Worm (Caenorhabditis elegans) whole organism, midembryonic: ENCODE data around the gene C40H1.7.

Experiments
- cog-1 ChIP-seq: sonication (generic microtip); optimal IDR thresholded peaks from 2 replicates; lab custom pipeline; 2016; ENCODE audit warnings: missing genetic modification characterization, missing compliant biosample characterization
- flt-1 ChIP-seq: fragments of 200-800 bp; sonication (Bioruptor generic); IDR thresholded peaks from 2 replicates; pipeline ENCODE4 v1.3.6; 2022; ENCODE audit warnings: missing genetic modification characterization, missing compliant biosample characterization
- klf-2 ChIP-seq: fragments of 200-800 bp; sonication (Bioruptor generic); conservative IDR thresholded peaks from 2 replicates; pipeline ENCODE4 v1.3.6; 2022; ENCODE audit warnings: missing genetic modification reagents, missing genetic modification characterization, missing compliant biosample characterization
- med-1 ChIP-seq: sonication (generic microtip); optimal IDR thresholded peaks from 2 replicates; lab custom pipeline; 2017; ENCODE audit warnings: missing genetic modification characterization, mild to moderate bottlenecking, missing compliant biosample characterization, antibody characterized with exemption, missing genetic modification reagents; ENCODE audit not compliant: insufficient read depth
- ref-1 ChIP-seq: fragments of 200-800 bp; sonication (Bioruptor generic); conservative IDR thresholded peaks from 2 replicates; pipeline ENCODE4 v1.3.6; 2022; ENCODE audit warnings: missing genetic modification reagents, missing genetic modification characterization, missing compliant biosample characterization
- ztf-23 ChIP-seq: fragments of 200-800 bp; sonication (Bioruptor generic); IDR thresholded peaks from 2 replicates; pipeline ENCODE4 v1.3.6; 2022; ENCODE audit warnings: missing genetic modification reagents, missing genetic modification characterization, missing compliant biosample characterization
- ztf-29 ChIP-seq: fragments of 200-800 bp; sonication (Bioruptor generic); IDR thresholded peaks from 2 replicates; pipeline ENCODE4 v1.3.6; 2022; ENCODE audit warnings: missing genetic modification reagents, missing genetic modification characterization, missing compliant biosample characterization

- TF ChIP-seq ztf-29 (GFP tag; lab: Robert Waterston, UW), result no peak
- TF ChIP-seq ztf-23 (GFP tag; lab: Robert Waterston, UW), result no peak
- TF ChIP-seq flt-1 (GFP tag; lab: Robert Waterston, UW), result no peak
- TF ChIP-seq med-1 (GFP tag; lab: Kevin White, UChicago), result no peak
- no peak for TF ChIP-seq cog-1
- TF ChIP-seq ref-1 (GFP tag; lab: Robert Waterston, UW), result no peak
- no peak for TF ChIP-seq klf-2 (GFP tag; lab: Robert Waterston, UW)
These were observed 10.3 kb downstream of the C40H1.7 start for ce11 chrIII:9335076-9335475.
